Fruit fly (Drosophila melanogaster) ovary, adult (tissue): ENCODE measurements around the gene ninaG.

Source experiments
- CG17801 ChIP-seq: fragments of 200-800 bp; optimal IDR thresholded peaks from 2 replicates; lab custom pipeline; 2019; ENCODE audit warnings: missing biosample characterization, mild to moderate bottlenecking, missing genetic modification characterization, moderate library complexity; ENCODE audit not compliant: partially characterized antibody

ninaG gene

DNA sequence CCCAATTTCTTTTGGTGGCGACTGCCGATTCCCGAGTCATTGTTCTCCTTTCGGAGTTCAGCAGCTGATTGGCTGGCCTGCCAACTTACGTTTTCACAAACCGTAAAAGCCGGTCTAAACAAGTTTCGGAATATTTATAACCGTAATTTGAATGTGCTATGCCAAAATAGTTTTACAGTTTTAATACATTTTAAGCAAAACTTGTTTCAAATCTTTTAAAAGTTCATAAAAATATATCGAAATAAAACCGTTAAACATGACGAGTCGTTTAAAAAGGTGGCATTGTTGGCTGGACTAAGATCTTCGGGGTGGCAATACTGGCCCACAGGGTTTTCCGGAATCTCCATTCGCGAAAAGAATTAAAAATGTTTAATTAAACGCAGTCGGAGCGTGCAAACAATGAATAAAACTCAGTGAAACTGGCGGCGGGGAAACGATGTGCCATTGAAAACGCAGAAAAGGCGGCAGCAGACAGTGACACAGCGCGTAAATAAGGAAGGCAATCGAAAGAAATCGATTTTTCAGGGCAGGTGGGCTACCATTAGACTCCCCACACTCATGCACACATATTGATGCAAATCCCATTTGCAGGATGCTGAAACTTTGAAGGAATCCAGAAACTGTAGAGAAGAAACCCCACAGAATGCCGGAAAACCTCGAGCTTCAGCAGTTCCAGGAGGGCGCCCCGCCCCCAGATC is 14.2 kb upstream of the ninaG start, which contains the start of the genes Exd2 and CG5281:
TSS of gene Exd2 (minus strand) at position 167 of the 698 bp plus-strand sequence.
TSS of gene CG5281 (plus strand) at position 314 of the 698 bp plus-strand sequence.
- TF ChIP-seq CG17801 (GFP tag; lab: Kevin White, UChicago) = peak; percentile 21

DNA sequence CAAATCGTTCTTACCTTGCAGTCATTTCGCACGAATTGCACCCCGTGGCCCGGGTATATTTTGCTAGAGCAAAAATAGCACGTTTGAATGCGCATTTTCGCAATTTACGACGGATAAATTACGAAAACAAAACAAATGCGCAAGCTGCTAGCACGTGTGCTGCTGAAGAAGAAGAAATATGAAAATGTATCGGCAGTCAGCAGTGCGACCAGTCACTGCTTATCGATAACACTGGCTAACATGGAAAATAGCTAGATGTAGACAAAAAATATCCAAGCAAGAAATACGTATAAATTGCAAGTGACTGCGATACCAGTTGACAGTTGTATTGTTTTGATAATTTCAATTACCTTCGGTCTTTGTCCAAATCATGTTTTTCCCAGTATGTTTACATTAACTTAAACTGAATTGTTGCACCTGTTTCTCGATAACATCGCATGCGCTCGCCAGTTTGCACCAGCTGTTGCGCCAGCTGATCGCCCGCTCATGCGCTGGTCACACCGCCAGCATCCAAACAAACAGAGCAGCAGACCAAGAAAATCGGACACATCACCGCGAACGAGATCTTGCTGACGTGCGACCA is 10.0 kb upstream of the ninaG start, which contains the start of the genes RpL24-like and CG5276:
TSS of gene RpL24-like (minus strand) at position 188 of the 583 bp plus-strand sequence.
TSS of gene CG5276 (plus strand) at position 344 of the 583 bp plus-strand sequence.
- peak; percentile 4 for TF ChIP-seq CG17801 (GFP tag; lab: Kevin White, UChicago)

DNA sequence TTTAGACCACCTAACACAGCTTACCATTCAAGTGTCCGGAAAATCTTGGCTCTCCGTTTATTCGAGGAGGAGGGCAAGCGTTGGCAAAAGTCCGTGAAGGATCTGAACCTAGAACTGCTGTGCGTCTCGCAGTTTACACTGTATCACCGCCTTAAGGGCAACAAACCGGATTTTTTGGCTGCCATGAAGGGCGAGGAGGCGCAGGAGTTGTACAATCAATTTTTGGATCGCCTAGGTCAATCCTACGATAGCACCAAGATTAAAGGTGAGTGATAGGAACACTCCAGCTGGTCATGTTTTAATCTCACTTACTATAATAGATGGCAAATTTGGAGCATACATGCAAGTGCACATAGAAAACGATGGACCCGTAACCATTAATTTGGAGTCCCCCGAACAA is 8.8 kb upstream of the ninaG start:
- TF ChIP-seq CG17801 (GFP tag; lab: Kevin White, UChicago) = no peak

DNA sequence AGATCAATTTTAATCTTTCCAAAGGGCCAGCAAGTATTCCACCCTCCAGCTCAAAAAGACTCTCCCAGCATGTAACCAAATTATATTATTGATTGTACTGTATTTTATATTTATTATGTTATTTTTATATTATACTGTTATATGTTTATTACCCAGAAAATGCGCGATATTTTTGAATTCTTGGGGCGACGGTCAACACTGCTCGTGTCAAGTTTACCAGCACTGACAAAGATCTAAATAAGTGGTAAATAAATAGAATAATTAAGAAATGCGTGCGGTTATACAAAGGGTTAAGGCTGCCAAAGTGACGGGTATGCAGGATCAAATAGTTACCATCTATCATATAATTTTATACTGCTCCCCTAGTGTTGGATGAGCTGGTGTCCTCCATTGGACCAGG is 8.3 kb upstream of the ninaG start, which contains the start of gene Dtd:
TSS of gene Dtd (plus strand) at position 248 of the 400 bp plus-strand sequence.
- no peak for TF ChIP-seq CG17801 (GFP tag; lab: Kevin White, UChicago)

DNA sequence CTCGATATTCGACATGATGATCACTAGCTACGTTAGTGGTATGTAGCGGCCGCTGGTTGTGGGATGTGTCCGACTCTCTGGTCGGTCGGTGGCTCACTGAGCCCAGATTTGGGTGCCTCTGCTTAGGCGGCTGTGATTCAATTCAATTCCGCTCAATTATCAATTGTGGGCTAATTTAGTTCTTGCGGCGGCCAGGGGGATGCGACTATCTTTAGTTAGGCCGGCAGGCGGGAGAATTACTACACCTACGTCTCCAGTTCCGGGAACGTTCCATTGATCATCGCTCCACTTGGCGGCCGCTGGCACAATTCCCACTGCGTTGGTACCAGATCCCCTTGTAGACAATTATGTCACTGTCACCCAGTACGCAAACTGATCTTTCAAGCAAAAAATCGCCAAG is 2.9 kb downstream of the ninaG start, which contains the start of the genes bumpel and CG45676:
TSS of gene bumpel (minus strand) at position 101 of the 400 bp plus-strand sequence.
TSS of gene CG45676 (plus strand) at position 318 of the 400 bp plus-strand sequence.
- no peak for TF ChIP-seq CG17801 (GFP tag; lab: Kevin White, UChicago)

DNA sequence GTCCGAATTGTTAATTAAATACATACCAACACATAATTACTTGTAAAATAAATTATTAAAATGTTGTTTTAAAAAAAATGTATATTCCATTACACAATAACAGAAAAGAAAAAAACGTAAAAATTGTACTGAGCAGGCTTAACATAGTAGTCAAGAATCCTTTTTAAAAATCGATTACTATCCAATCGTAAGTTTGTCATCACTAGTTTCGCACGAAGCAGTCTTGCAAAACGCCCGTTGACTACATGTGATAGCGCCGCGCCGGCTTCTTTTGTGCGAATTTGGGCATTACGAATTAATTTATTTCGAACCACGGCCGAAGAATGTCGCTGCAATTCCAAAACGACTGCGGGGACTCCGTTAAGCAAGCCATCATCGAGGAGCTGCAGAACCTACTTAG is 9.1 kb downstream of the ninaG start, which contains the start of gene Ipo9:
TSS of gene Ipo9 (plus strand) at position 152 of the 400 bp plus-strand sequence.
- no peak for TF ChIP-seq CG17801 (GFP tag; lab: Kevin White, UChicago)

DNA sequence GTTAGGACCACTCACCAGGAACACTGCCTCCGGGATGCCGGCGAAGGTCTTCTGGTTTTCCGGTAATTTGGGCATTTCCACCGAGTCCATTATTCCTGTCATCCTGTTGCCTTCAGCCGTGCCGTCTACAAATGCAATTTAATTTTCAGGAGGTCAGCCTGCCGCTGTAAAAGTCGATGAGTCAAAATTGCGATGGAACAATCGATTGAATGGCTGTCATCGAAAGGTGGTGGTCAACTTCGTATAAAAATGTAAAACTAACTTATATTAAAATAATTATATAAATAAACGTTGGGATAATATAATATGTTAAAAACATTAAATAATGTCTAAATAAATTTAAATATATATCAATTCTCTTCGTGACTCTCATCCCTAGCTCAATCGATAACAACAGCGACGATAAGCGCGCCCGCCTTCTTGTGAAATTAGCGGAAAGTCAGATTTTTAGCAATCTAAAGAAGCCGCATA is 11.8 kb downstream of the ninaG start, which contains the start of the genes mgr and Irbp:
TSS of gene mgr (minus strand) at position 209 of the 471 bp plus-strand sequence.
TSS of gene Irbp (plus strand) at position 381 of the 471 bp plus-strand sequence.
- peak; percentile 97 for TF ChIP-seq CG17801 (GFP tag; lab: Kevin White, UChicago)

DNA sequence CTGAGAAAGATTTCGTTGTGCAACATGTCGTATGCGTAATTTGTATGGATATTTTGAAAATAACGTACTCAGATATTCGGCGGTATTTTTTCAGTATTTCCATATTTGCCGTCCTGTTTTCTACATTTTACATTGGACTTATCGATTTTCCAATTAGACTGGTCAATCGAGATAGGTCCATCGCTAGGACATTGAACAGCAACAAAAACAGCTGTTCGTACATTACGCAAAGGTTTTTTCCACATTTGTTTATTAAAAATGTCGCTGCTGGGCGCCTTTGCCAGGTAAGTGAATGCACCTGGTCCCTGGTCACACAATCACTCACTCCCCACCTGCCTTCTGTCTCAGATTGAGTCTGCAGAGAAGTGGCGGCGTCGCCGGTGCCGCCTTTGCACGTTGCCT is 13.8 kb downstream of the ninaG start, which contains the start of gene mRpL40:
TSS of gene mRpL40 (plus strand) at position 186 of the 402 bp plus-strand sequence.
- no peak for TF ChIP-seq CG17801 (GFP tag; lab: Kevin White, UChicago)

DNA sequence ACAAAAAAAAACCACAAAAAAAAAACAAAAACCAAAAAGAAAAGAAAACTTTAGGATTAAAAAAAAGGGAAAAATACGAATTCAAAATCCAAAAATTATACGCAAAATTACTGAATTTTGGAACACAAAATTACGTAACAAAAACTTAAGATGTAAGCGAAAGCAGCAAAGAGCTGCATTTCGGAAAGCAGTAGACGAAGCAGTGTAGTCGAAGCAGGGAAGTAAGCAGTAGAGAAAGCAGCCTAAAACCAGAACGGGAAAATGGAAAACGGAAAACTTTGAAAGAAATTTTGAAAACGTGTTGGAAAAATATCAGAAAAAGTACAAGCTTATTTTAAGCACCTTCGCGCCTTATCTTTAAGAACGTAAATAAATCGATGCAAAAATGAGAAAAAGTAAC is 18.6 kb downstream of the ninaG start:
- no peak for TF ChIP-seq CG17801 (GFP tag; lab: Kevin White, UChicago)

DNA sequence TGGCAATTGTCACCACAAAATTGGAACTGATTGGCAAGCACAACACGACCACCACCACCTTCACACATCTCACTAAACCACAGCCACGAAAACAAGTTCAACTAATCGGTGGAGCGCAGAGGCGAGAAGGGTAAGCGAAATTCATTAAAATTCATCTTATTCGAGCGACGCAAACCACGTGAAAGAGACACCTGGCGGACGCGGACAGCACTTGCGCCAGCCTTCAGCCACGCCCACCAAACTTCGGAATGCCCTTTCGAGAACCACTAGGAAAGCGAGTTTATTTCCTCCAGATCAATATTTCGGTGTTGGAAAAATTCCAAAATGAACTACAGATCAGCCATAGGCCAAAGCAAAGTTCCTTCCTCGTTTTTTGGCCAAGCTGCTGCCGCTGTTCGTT is 26.0 kb downstream of the ninaG start:
- TF ChIP-seq CG17801 (GFP tag; lab: Kevin White, UChicago) = no peak

DNA sequence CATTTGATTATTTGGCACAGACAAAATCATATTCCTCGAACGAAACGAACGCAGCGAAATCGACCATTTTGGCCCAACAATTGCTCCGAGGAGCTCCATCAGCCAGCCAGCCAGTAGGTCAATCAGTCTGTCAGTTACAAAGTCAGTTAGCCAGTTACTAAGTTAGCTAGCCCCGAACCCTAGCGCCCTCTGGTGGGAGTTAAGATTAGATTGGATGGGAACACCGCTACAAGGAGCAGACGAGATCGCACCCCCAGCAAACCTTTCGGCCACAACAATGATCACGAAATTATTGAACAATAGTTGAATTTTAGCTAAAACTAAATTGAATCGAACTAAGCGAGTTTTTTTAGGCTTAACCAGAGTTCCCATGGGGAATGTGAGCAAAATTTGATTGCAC is 27.6 kb downstream of the ninaG start:
- TF ChIP-seq CG17801 (GFP tag; lab: Kevin White, UChicago) = no peak

DNA sequence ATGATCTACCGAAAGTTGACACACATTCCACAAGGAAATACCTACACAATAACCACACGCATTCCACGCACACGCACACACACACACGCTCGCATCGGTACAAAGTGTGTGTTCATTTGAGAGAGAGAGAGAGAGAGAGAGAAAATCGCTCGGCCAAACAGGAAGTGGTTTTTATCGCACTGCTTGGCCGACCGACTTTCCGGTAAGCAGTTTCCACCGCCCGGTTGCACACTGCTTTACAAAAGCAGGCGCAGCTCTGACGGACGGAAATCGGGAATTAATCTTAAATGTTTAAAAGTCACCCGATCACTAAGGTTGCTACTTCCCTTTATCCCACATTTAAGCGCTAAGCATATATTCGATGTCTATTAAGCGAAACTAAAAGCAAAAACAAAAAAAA is 28.7 kb downstream of the ninaG start:
- no peak for TF ChIP-seq CG17801 (GFP tag; lab: Kevin White, UChicago)

DNA sequence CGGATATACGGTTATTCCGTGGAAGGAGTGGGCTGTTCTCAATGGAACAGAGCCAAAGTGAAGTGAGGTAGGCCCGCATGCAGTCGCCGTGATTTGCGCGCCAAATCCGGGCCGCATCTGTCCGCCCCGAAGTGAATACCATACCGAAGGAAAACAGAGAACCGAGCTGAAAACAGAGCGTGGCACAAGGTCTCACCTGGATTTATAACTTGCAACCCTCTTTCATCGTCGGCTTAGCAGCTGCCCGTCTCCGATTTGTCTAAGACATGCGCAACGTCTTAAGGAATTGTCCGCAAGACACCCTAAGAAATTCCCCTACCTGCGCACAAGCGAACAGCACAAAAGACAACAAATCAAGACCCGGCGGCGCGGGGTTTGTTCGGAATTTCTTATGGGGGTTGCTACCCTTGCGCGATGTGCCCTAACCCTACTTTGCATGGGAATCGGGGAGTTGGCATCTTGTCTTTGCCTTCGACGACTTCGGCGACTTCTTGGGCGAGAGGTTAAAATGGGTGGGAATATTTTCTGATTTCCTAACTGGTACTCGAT is 42.9 kb downstream of the ninaG start:
- TF ChIP-seq CG17801 (GFP tag; lab: Kevin White, UChicago) = no peak

DNA sequence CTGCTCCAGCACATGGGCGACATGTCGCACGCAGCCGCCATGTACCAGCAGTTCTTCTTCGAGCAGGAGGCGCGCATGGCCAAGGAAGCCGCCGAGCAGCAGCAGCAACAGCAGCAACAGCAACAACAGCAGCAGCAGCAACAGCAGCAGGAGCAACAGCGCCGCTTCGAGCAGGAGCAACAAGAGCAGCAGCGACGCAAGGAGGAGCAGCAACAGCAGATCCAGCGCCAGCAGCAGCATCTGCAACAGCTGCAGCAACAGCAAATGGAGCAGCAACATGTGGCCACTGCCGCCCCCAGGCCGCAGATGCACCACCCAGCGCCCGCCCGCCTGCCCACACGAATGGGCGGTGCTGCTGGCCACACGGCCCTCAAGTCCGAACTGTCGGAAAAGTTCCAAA is 46.4 kb downstream of the ninaG start:
- TF ChIP-seq CG17801 (GFP tag; lab: Kevin White, UChicago) = no peak
